Fruit fly (Drosophila melanogaster) S2 (cell line): ENCODE measurements around the gene CG13239.

Experiments used
- CG8478 ChIP-seq: fragments of >200 bp; optimal IDR thresholded peaks from 2 replicates; lab custom pipeline; 2018
- CTCF ChIP-seq, 2 experiments: fragments of >200 bp; optimal IDR thresholded peaks; 2 replicates each; lab custom pipeline; 2018

DNA sequence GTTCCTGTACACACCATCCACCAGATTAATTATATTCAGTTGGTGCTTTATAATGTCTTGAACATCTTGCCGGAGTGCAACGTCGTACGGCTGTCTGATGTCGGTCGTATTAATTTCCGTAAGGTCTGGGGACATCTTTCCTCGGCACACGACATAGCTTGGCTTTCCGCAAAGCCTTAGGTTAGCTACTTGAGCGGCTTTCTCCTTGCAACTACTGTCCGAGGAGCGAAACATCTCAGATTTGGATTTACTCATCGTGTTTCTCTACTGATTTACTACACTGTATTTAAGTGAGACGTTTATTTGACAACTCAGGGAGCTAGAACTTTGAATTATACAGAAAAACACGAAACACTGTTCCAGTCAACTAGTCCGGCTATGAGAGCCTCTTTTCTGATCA lies 23.8 kb upstream of the CG13239 start, which contains the start of the genes CG11226 and CG45428:
- TF ChIP-seq CTCF (optimal IDR thresholded peaks at IDR 0.05; lab: Kevin White, UChicago) (no peak), CG8478 (lab: Kevin White, UChicago) (no peak)
